Fruit fly (Drosophila melanogaster): ENCODE results near the gene CG14624.

The CG14624 gene

DNA sequence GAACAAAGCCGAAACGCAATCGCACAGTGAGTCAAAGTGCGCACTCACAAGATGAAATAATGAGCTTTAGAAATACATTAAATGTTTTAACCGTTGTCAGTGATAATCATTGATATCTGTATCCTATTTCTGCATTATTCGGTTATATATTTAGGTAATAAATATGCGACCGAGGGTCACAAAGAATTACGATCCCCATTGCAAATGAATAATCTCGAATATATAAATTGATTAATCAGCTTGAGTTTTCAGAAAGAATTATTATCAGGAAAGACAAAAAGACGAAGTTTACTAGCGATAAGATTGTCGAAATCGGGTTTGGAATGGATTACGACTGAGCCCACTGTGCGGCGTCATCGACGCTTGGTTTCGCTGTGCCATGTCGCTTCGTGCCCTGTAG lies 35.5 kb upstream of the CG14624 start (continued):
- no peak for TF ChIP-seq CG32772 (GFP tag; IDR thresholded peaks at IDR 0.05)
- TF ChIP-seq hkb (optimal IDR thresholded peaks at IDR 0.05) = no peak
- 0 out of 2 replicates have a peak, but pooled peaks have one; percentile 40 for TF ChIP-seq hkb (GFP tag; IDR thresholded peaks at IDR 0.05)
- peak; percentile 34 for TF ChIP-seq CG10147 (GFP tag; optimal IDR thresholded peaks at IDR 0.05)
- no peak for TF ChIP-seq Sry-β (GFP tag; optimal IDR thresholded peaks at IDR 0.05)
- no peak for TF ChIP-seq Dp (GFP tag; optimal IDR thresholded peaks at IDR 0.05)
- no peak for TF ChIP-seq YL-1 (GFP tag; optimal IDR thresholded peaks at IDR 0.05)
- TF ChIP-seq CG16815 (GFP tag; optimal IDR thresholded peaks at IDR 0.05) = peak; percentile 4
- TF ChIP-seq H2.0 (GFP tag; IDR thresholded peaks at IDR 0.05) = peak; percentile 6; the same call in 1 of the 2 replicates
- peak; percentile 43 for TF ChIP-seq Fer3 (tag; optimal IDR thresholded peaks at IDR 0.05)
- TF ChIP-seq dati (GFP tag; IDR thresholded peaks at IDR 0.05) = no peak
- TF ChIP-seq grn (GFP tag; optimal IDR thresholded peaks at IDR 0.05) = no peak
- no peak for TF ChIP-seq CG14014 (GFP tag; IDR thresholded peaks at IDR 0.05)
- TF ChIP-seq pb (GFP tag; optimal IDR thresholded peaks at IDR 0.05) = no peak
- no peak for TF ChIP-seq CG30020 (tag; optimal IDR thresholded peaks at IDR 0.05)
- TF ChIP-seq CG3407 (GFP tag; optimal IDR thresholded peaks at IDR 0.05) = no peak
- TF ChIP-seq CkIIα-i1 (GFP tag; IDR thresholded peaks at IDR 0.05) = no peak
- no peak for TF ChIP-seq sim (GFP tag; IDR thresholded peaks at IDR 0.05)
- TF ChIP-seq tin (GFP tag; optimal IDR thresholded peaks at IDR 0.05) = no peak
- no peak for TF ChIP-seq Dref (GFP tag; IDR thresholded peaks at IDR 0.05)
- no peak for TF ChIP-seq CG4617 (GFP tag; optimal IDR thresholded peaks at IDR 0.05; ENCODE audit: borderline replicate concordance)
- no peak for TF ChIP-seq ato (GFP tag; IDR thresholded peaks at IDR 0.05; ENCODE audit: partially characterized antibody)
- no peak for TF ChIP-seq bowl (GFP tag; IDR thresholded peaks at IDR 0.05)
- no peak for TF ChIP-seq CrebB (tag; optimal IDR thresholded peaks at IDR 0.05)
- no peak for TF ChIP-seq NFAT (GFP tag; IDR thresholded peaks at IDR 0.05)
- no peak for TF ChIP-seq CG3838 (GFP tag; optimal IDR thresholded peaks at IDR 0.05)
- TF ChIP-seq Sin3A (optimal IDR thresholded peaks at IDR 0.05) = no peak
- peak; percentile 42 for TF ChIP-seq CG18619 (GFP tag; optimal IDR thresholded peaks at IDR 0.05)
- TF ChIP-seq CG11723 (GFP tag; optimal IDR thresholded peaks at IDR 0.05) = no peak
- TF ChIP-seq CG14965 (GFP tag; optimal IDR thresholded peaks at IDR 0.05; ENCODE audit: borderline replicate concordance) = no peak
- no peak for TF ChIP-seq prd (optimal IDR thresholded peaks at IDR 0.05)
- TF ChIP-seq prd (GFP tag; IDR thresholded peaks at IDR 0.05) = 0 out of 3 replicates have a peak, but pooled peaks have one; percentile 31
- TF ChIP-seq Mrtf (GFP tag; IDR thresholded peaks at IDR 0.05) = no peak
- no peak for TF ChIP-seq ham (GFP tag; IDR thresholded peaks at IDR 0.05)
- peak; percentile 34 for TF ChIP-seq CG32532 (GFP tag; IDR thresholded peaks at IDR 0.05)
- no peak for TF ChIP-seq CG4404 (GFP tag; IDR thresholded peaks at IDR 0.05)
- TF ChIP-seq klu (GFP tag; IDR thresholded peaks at IDR 0.05) = no peak
- TF ChIP-seq gfzf (GFP tag; optimal IDR thresholded peaks at IDR 0.05) = no peak
- TF ChIP-seq Hr51 (GFP tag; optimal IDR thresholded peaks at IDR 0.05) = peak in 1 of 2 experiments; percentile 73
- TF ChIP-seq bbx (GFP tag; IDR thresholded peaks at IDR 0.05; ENCODE audit: partially characterized antibody) = no peak
- TF ChIP-seq CG4282 (GFP tag; optimal IDR thresholded peaks at IDR 0.05) = no peak
- TF ChIP-seq CG15696 (tag; optimal IDR thresholded peaks at IDR 0.05) = peak; percentile 15
- peak; percentile 51 for TF ChIP-seq CG17385 (GFP tag; optimal IDR thresholded peaks at IDR 0.05)
- no peak for TF ChIP-seq Camta (GFP tag; optimal IDR thresholded peaks at IDR 0.05)
- TF ChIP-seq E2f1 (GFP tag; IDR thresholded peaks at IDR 0.05) = 0 out of 2 replicates have a peak, but pooled peaks have one; percentile 24
- TF ChIP-seq C15 (GFP tag; IDR thresholded peaks at IDR 0.05) = no peak
- no peak for TF ChIP-seq Bgb (GFP tag; IDR thresholded peaks at IDR 0.05; ENCODE audit: partially characterized antibody)
- TF ChIP-seq hth (optimal IDR thresholded peaks at IDR 0.05) = no peak
- TF ChIP-seq da (GFP tag; optimal IDR thresholded peaks at IDR 0.05) = no peak
- no peak for TF ChIP-seq CG1792 (GFP tag; optimal IDR thresholded peaks at IDR 0.05)
- TF ChIP-seq CG6683 (GFP tag; optimal IDR thresholded peaks at IDR 0.05) = peak; percentile 11
- TF ChIP-seq CG34376 (GFP tag; optimal IDR thresholded peaks at IDR 0.05) = peak; percentile 47
- no peak for TF ChIP-seq CG9876 (GFP tag; optimal IDR thresholded peaks at IDR 0.05)
